Fruit fly (Drosophila melanogaster): Measurements from ENCODE around the gene HGTX.

DNA sequence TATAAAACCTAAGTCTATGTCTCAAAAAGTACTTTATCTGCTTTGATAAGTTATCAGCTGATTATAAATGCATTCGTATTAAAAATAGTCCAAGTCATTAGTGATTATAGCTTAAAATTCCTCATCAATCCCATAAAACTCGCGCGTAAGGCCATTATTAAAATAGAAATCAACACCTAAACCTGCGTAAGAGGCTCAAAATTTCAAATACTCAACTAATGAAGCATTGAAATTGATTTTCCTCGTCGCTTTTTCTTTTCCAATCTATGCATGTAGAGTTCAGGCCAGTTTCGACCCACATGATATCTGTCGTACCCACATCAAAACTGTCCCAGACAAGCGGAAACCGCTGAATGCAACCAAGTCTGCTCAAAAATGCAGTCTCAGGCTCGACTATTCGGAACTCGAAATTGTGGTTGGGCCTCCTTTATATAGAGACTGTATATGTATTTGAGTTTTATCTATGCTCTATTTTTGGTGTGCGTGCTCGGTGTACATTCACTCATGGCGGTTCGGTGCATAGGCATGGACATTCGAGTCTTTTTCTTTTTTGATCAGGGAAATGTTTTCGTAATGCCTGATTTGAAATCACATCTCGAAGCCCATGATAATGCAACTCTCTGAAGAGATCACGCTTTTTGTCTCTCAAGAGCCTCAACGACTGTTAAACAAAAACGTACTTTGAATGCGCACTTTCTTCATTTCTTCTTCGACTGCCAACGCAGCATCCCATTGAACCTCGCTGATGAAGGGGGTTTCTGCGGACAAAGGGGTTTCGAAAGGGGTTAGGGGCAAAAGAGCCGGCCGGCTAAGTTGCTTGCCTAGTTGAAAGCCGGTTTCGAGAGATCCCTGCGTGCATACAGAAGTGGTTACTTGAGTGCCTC lies 47.1 kb downstream of the HGTX start:
- TF ChIP-seq CG32121 (GFP tag; IDR thresholded peaks at IDR 0.05) (no peak), CG17806 (tag; optimal IDR thresholded peaks at IDR 0.05) (no peak), CG14655 (GFP tag; optimal IDR thresholded peaks at IDR 0.05) (no peak), CG8301 (tag; optimal IDR thresholded peaks at IDR 0.05) (no peak), CG13204 (GFP tag; optimal IDR thresholded peaks at IDR 0.05) (no peak), D1 (tag; optimal IDR thresholded peaks at IDR 0.05) (no peak), rn (GFP tag; IDR thresholded peaks at IDR 0.05) (no peak), gl (tag; optimal IDR thresholded peaks at IDR 0.05) (no peak), CG34367 (tag; optimal IDR thresholded peaks at IDR 0.05) (no peak), CG12605 (GFP tag; IDR thresholded peaks at IDR 0.05) (no peak)
